Fruit fly (Drosophila melanogaster) whole organism, embryonic: ENCODE results near the gene Ppi1.

Source experiments
- CG10321 ChIP-seq: fragments of 200-800 bp; sonication (Bioruptor generic); IDR thresholded peaks from 2 replicates; pipeline ENCODE4 v1.3.6; 2022; ENCODE audit warnings: missing biosample characterization, missing genetic modification characterization
- CG11695 ChIP-seq: fragments of 200-800 bp; sonication (Bioruptor generic); IDR thresholded peaks from 3 replicates; pipeline ENCODE4 v1.3.6; 2022; ENCODE audit warnings: missing biosample characterization, missing genetic modification characterization
- CG12071 ChIP-seq: fragments of 200-800 bp; sonication (Bioruptor generic); optimal IDR thresholded peaks from 3 replicates; lab custom pipeline; 2018; ENCODE audit warnings: missing biosample characterization, mild to moderate bottlenecking, missing genetic modification characterization
- CG13296 ChIP-seq: fragments of 200-800 bp; sonication (Bioruptor generic); optimal IDR thresholded peaks from 3 replicates; lab custom pipeline; 2018; ENCODE audit warnings: missing biosample characterization, mild to moderate bottlenecking, missing genetic modification characterization
- CG14014 ChIP-seq: fragments of 200-800 bp; sonication (Bioruptor generic); IDR thresholded peaks from 2 replicates; pipeline ENCODE4 v1.3.6; 2022; ENCODE audit warnings: missing biosample characterization, missing genetic modification characterization
- CG14860 ChIP-seq: fragments of 200-800 bp; sonication (Bioruptor generic); IDR thresholded peaks from 3 replicates; pipeline ENCODE4 v1.3.6; 2022; ENCODE audit warnings: missing biosample characterization, missing genetic modification characterization; ENCODE audit not compliant: partially characterized antibody
- CG16815 ChIP-seq: fragments of 200-800 bp; sonication (Bioruptor generic); optimal IDR thresholded peaks from 3 replicates; lab custom pipeline; 2017; ENCODE audit warnings: missing biosample characterization, mild to moderate bottlenecking, missing genetic modification characterization
- CG17359 ChIP-seq: fragments of 200-800 bp; sonication (Bioruptor generic); optimal IDR thresholded peaks from 3 replicates; lab custom pipeline; 2018; ENCODE audit warnings: missing biosample characterization, mild to moderate bottlenecking, missing genetic modification characterization, moderate library complexity
- CG17829 ChIP-seq: fragments of 200-800 bp; optimal IDR thresholded peaks from 2 replicates; lab custom pipeline; 2019; ENCODE audit warnings: missing biosample characterization, mild to moderate bottlenecking, missing genetic modification characterization, moderate library complexity
- CG18764 ChIP-seq: fragments of 200-800 bp; sonication (Bioruptor generic); optimal IDR thresholded peaks from 3 replicates; lab custom pipeline; 2016; ENCODE audit warnings: missing biosample characterization, missing genetic modification characterization
- CG2116 ChIP-seq: fragments of 200-800 bp; sonication (Bioruptor generic); optimal IDR thresholded peaks from 3 replicates; lab custom pipeline; 2018; ENCODE audit warnings: missing biosample characterization, mild to moderate bottlenecking, missing genetic modification characterization
- CG2875 ChIP-seq: fragments of 200-800 bp; sonication (Bioruptor generic); optimal IDR thresholded peaks from 2 replicates; lab custom pipeline; 2017; ENCODE audit warnings: missing biosample characterization, mild to moderate bottlenecking, missing genetic modification characterization, missing genetic modification reagents
- CG34422 ChIP-seq: fragments of 200-800 bp; sonication (Bioruptor generic); IDR thresholded peaks from 3 replicates; pipeline ENCODE4 v1.3.6; 2022; ENCODE audit warnings: missing biosample characterization, missing genetic modification characterization
- CG5245 ChIP-seq: fragments of 200-800 bp; sonication (Bioruptor generic); optimal IDR thresholded peaks from 3 replicates; lab custom pipeline; 2016; ENCODE audit warnings: missing biosample characterization, missing genetic modification characterization
- CG6683 ChIP-seq: fragments of 200-800 bp; sonication (Bioruptor generic); optimal IDR thresholded peaks from 2 replicates; lab custom pipeline; 2017; ENCODE audit warnings: missing biosample characterization, mild to moderate bottlenecking, missing genetic modification characterization, missing genetic modification reagents
- CG7357 ChIP-seq: fragments of 200-800 bp; sonication (Bioruptor generic); IDR thresholded peaks from 3 replicates; pipeline ENCODE4 v1.3.6; 2022; ENCODE audit warnings: missing biosample characterization, missing genetic modification characterization
- CG7786 ChIP-seq: fragments of 200-800 bp; sonication (Bioruptor generic); optimal IDR thresholded peaks from 2 replicates; lab custom pipeline; 2016; ENCODE audit warnings: missing biosample characterization, missing genetic modification characterization
- CG9727 ChIP-seq: fragments of 200-800 bp; sonication (Bioruptor generic); optimal IDR thresholded peaks from 3 replicates; lab custom pipeline; 2017; ENCODE audit warnings: missing biosample characterization, mild to moderate bottlenecking, missing genetic modification characterization
- CG9817 ChIP-seq: fragments of 200-800 bp; sonication (Bioruptor generic); optimal IDR thresholded peaks from 2 replicates; lab custom pipeline; 2018; ENCODE audit warnings: missing biosample characterization, mild to moderate bottlenecking, missing genetic modification characterization, moderate library complexity
- Dad ChIP-seq: fragments of 200-800 bp; sonication (Bioruptor generic); optimal IDR thresholded peaks from 3 replicates; lab custom pipeline; 2016; ENCODE audit warnings: missing biosample characterization, missing genetic modification characterization
- Dek ChIP-seq: fragments of 200-800 bp; sonication (Bioruptor generic); optimal IDR thresholded peaks from 3 replicates; lab custom pipeline; 2019; ENCODE audit warnings: missing biosample characterization, mild to moderate bottlenecking, missing genetic modification characterization, moderate library complexity
- Doc2 ChIP-seq: fragments of 200-800 bp; sonication (Bioruptor generic); IDR thresholded peaks from 2 replicates; pipeline ENCODE4 v1.3.6; 2022; ENCODE audit warnings: missing biosample characterization, missing genetic modification characterization
- Drgx ChIP-seq: fragments of 200-800 bp; sonication (Bioruptor generic); IDR thresholded peaks from 2 replicates; pipeline ENCODE4 v1.3.6; 2022; ENCODE audit warnings: missing biosample characterization, missing genetic modification characterization
- E2f1 ChIP-seq: fragments of 200-800 bp; sonication (Bioruptor generic); IDR thresholded peaks from 2 replicates; pipeline ENCODE4 v1.3.6; 2022; ENCODE audit warnings: missing biosample characterization, missing genetic modification characterization
- HLH4C ChIP-seq: fragments of 200-800 bp; sonication (Bioruptor generic); IDR thresholded peaks from 3 replicates; pipeline ENCODE4 v1.3.6; 2022; ENCODE audit warnings: missing biosample characterization, missing genetic modification characterization; ENCODE audit not compliant: partially characterized antibody
- Hr3 ChIP-seq: fragments of 200-800 bp; sonication (Bioruptor generic); optimal IDR thresholded peaks from 3 replicates; lab custom pipeline; 2016; ENCODE audit warnings: missing biosample characterization, missing genetic modification characterization
- Mrtf ChIP-seq: fragments of 200-800 bp; sonication (Bioruptor generic); IDR thresholded peaks from 3 replicates; pipeline ENCODE4 v1.3.6; 2022; ENCODE audit warnings: missing biosample characterization, missing genetic modification characterization
- Myb ChIP-seq: fragments of 200-800 bp; sonication (Bioruptor generic); optimal IDR thresholded peaks from 2 replicates; lab custom pipeline; 2016; ENCODE audit warnings: missing biosample characterization, missing genetic modification characterization
- NFAT ChIP-seq: fragments of 200-800 bp; sonication (Bioruptor generic); IDR thresholded peaks from 2 replicates; pipeline ENCODE4 v1.3.6; 2022; ENCODE audit warnings: missing biosample characterization, missing genetic modification characterization
- Nf-YA ChIP-seq: fragments of 200-800 bp; sonication (Bioruptor generic); IDR thresholded peaks from 2 replicates; pipeline ENCODE4 v1.3.6; 2022; ENCODE audit warnings: missing biosample characterization, missing genetic modification characterization
- Oaz ChIP-seq: fragments of 200-800 bp; sonication (Bioruptor generic); IDR thresholded peaks from 2 replicates; pipeline ENCODE4 v1.3.6; 2022; ENCODE audit warnings: missing biosample characterization, missing genetic modification characterization
- Ptx1 ChIP-seq: fragments of 200-800 bp; sonication (Bioruptor generic); IDR thresholded peaks from 2 replicates; pipeline ENCODE4 v1.3.6; 2022; ENCODE audit warnings: missing biosample characterization, missing genetic modification characterization
- Trl ChIP-seq, 3 experiments: fragments of >200 bp in 2 of 3; fragments of 200-800 bp in 1 of 3; sonication (Bioruptor generic) in 1 of 3; optimal IDR thresholded peaks; 2 replicates in 1 of 3; 3 replicates in 2 of 3; lab custom pipeline; 2016 to 2017; ENCODE audit warnings: missing biosample characterization in 1 of 3, missing genetic modification characterization in 1 of 3
- YL-1 ChIP-seq: fragments of 200-800 bp; sonication (Bioruptor generic); optimal IDR thresholded peaks from 3 replicates; lab custom pipeline; 2017; ENCODE audit warnings: missing biosample characterization, mild to moderate bottlenecking, missing genetic modification characterization
- dati ChIP-seq: fragments of 200-800 bp; sonication (Bioruptor generic); IDR thresholded peaks from 2 replicates; pipeline ENCODE4 v1.3.6; 2022; ENCODE audit warnings: missing biosample characterization, missing genetic modification characterization
- dmrt11E ChIP-seq: fragments of 200-800 bp; sonication (Bioruptor generic); optimal IDR thresholded peaks from 3 replicates; lab custom pipeline; 2018; ENCODE audit warnings: missing biosample characterization, mild to moderate bottlenecking, missing genetic modification characterization, moderate library complexity
- ems ChIP-seq: fragments of 200-800 bp; sonication (Bioruptor generic); optimal IDR thresholded peaks from 3 replicates; lab custom pipeline; 2016; ENCODE audit warnings: missing biosample characterization, missing genetic modification characterization
- en ChIP-seq: fragments of 200-800 bp; sonication (Bioruptor generic); optimal IDR thresholded peaks from 2 replicates; lab custom pipeline; 2016; ENCODE audit warnings: missing biosample characterization, missing genetic modification characterization
- gro ChIP-seq: fragments of 200-800 bp; sonication (Bioruptor generic); optimal IDR thresholded peaks from 2 replicates; lab custom pipeline; 2016; ENCODE audit warnings: missing biosample characterization, missing genetic modification characterization
- gsb ChIP-seq: fragments of 200-800 bp; sonication (Bioruptor generic); IDR thresholded peaks from 2 replicates; pipeline ENCODE4 v1.3.6; 2022; ENCODE audit warnings: missing biosample characterization, missing genetic modification characterization
- hbn ChIP-seq: fragments of 200-800 bp; sonication (Bioruptor generic); IDR thresholded peaks from 2 replicates; pipeline ENCODE4 v1.3.6; 2022; ENCODE audit warnings: missing biosample characterization, missing genetic modification characterization; ENCODE audit not compliant: partially characterized antibody
- ind ChIP-seq: fragments of 200-800 bp; sonication (Bioruptor generic); optimal IDR thresholded peaks from 3 replicates; lab custom pipeline; 2016; ENCODE audit warnings: missing biosample characterization, missing genetic modification characterization
- jumu ChIP-seq: fragments of 200-800 bp; sonication (Bioruptor generic); optimal IDR thresholded peaks from 3 replicates; lab custom pipeline; 2016; ENCODE audit warnings: missing biosample characterization, missing genetic modification characterization
- mam ChIP-seq: fragments of 200-800 bp; sonication (Bioruptor generic); optimal IDR thresholded peaks from 3 replicates; lab custom pipeline; 2016; ENCODE audit warnings: missing biosample characterization, missing genetic modification characterization
- mirr ChIP-seq: fragments of 200-800 bp; sonication (Bioruptor generic); optimal IDR thresholded peaks from 3 replicates; lab custom pipeline; 2018; ENCODE audit warnings: missing biosample characterization, mild to moderate bottlenecking, missing genetic modification characterization
- pros ChIP-seq: fragments of 200-800 bp; sonication (Bioruptor generic); optimal IDR thresholded peaks from 3 replicates; lab custom pipeline; 2019; ENCODE audit warnings: missing biosample characterization, mild to moderate bottlenecking, missing genetic modification characterization, moderate library complexity
- ssp ChIP-seq: fragments of 200-800 bp; sonication (Bioruptor generic); IDR thresholded peaks from 2 replicates; pipeline ENCODE4 v1.3.6; 2022; ENCODE audit warnings: missing biosample characterization, missing genetic modification characterization
- zf30C ChIP-seq: fragments of 200-800 bp; sonication (Bioruptor generic); optimal IDR thresholded peaks from 3 replicates; lab custom pipeline; 2018; ENCODE audit warnings: missing biosample characterization, mild to moderate bottlenecking, missing genetic modification characterization

Ppi1 gene

dm6 chr3R:30170671-30171667 lies 42.0 kb upstream of the Ppi1 start, which contains the start of gene Rsod (continued):
- TF ChIP-seq NFAT (GFP tag; lab: Robert Waterston, UW) (peak; percentile 66), CG11695 (GFP tag; lab: Robert Waterston, UW) (peak; percentile 59; the same call in 2 of the 3 replicates), CG6683 (GFP tag; lab: Kevin White, UChicago) (no peak), gsb (peak; percentile 55; the same call in 1 of the 2 replicates), ems (GFP tag; lab: Kevin White, UChicago) (no peak), CG18764 (GFP tag; lab: Kevin White, UChicago) (no peak), zf30C (GFP tag; lab: Kevin White, UChicago) (no peak), YL-1 (GFP tag; lab: Kevin White, UChicago) (no peak), Dad (no peak), Oaz (peak; percentile 37), CG7357 (peak; percentile 56), Mrtf (peak; percentile 74), hbn (GFP tag; lab: Robert Waterston, UW) (no peak), pros (GFP tag; lab: Kevin White, UChicago) (peak; percentile 56), en (GFP tag; lab: Kevin White, UChicago) (no peak), Myb (no peak), CG2875 (peak; percentile 60), jumu (GFP tag; lab: Kevin White, UChicago) (no peak), Doc2 (GFP tag; lab: Robert Waterston, UW) (no peak), ssp (GFP tag; lab: Robert Waterston, UW) (peak; percentile 56), CG10321 (GFP tag; lab: Robert Waterston, UW) (no peak), CG17359 (tag; lab: Kevin White, UChicago) (peak; percentile 79), Hr3 (peak; percentile 10), CG16815 (GFP tag; lab: Kevin White, UChicago) (peak; percentile 9), Trl (optimal IDR thresholded peaks at IDR 0.05; lab: Kevin White, UChicago) (peak in 1 of 2 experiments; percentile 8), Trl (GFP tag; optimal IDR thresholded peaks at IDR 0.05; lab: Kevin White, UChicago) (no peak), CG34422 (GFP tag; lab: Robert Waterston, UW) (peak; percentile 71), mam (GFP tag; lab: Kevin White, UChicago) (no peak), CG5245 (peak; percentile 37), mirr (no peak), Ptx1 (GFP tag; lab: Robert Waterston, UW) (peak; percentile 78), dati (GFP tag; lab: Robert Waterston, UW) (no peak), ind (GFP tag; lab: Kevin White, UChicago) (peak; percentile 31), CG14860 (GFP tag; lab: Robert Waterston, UW) (no peak), CG13296 (no peak), gro (GFP tag; lab: Kevin White, UChicago) (no peak), CG14014 (GFP tag; lab: Robert Waterston, UW) (peak; percentile 66; the same call in 1 of the 2 replicates), CG2116 (GFP tag; lab: Kevin White, UChicago) (peak; percentile 5), CG17829 (tag; lab: Kevin White, UChicago) (peak; percentile 31), CG7786 (GFP tag; lab: Kevin White, UChicago) (no peak), CG9817 (tag; lab: Kevin White, UChicago) (no peak), E2f1 (GFP tag; lab: Robert Waterston, UW) (peak; percentile 71), CG9727 (GFP tag; lab: Kevin White, UChicago) (peak; percentile 37), HLH4C (0 out of 3 replicates have a peak, but pooled peaks have one; percentile 14), Dek (tag; lab: Kevin White, UChicago) (peak; percentile 16), dmrt11E (tag; lab: Kevin White, UChicago) (peak; percentile 41), Nf-YA (peak; percentile 27; the same call in 1 of the 2 replicates), CG12071 (GFP tag; lab: Kevin White, UChicago) (peak; percentile 19), Drgx (GFP tag; lab: Robert Waterston, UW) (peak; percentile 93)
